Worm (Caenorhabditis elegans): ENCODE measurements around the gene F58B4.3.

The F58B4.3 gene

ce11 chrV:10894601-10895000, 35.0 kb upstream of the F58B4.3 start, which contains the start of the genes F32D8.14 and F32D8.5:
Gene F32D8.14 (minus strand): TSS chrV:10894788.
Gene F32D8.5 (plus strand): TSS chrV:10894800.
- peak; percentile 76 for TF ChIP-seq pha-4 (tag; optimal IDR thresholded peaks at IDR 0.05)
- TF ChIP-seq mls-2 (tag; optimal IDR thresholded peaks at IDR 0.05) = no peak
- peak; percentile 7 for TF ChIP-seq cnd-1 (tag; optimal IDR thresholded peaks at IDR 0.05)
- no peak for TF ChIP-seq mab-5 (tag; optimal IDR thresholded peaks at IDR 0.05)
- peak; percentile 65 for TF ChIP-seq ces-1 (GFP tag; optimal IDR thresholded peaks at IDR 0.05)
- peak; percentile 37 for TF ChIP-seq elt-1 (tag; optimal IDR thresholded peaks at IDR 0.05; ENCODE audit: borderline replicate concordance, insufficient read depth)
- no peak for TF ChIP-seq nhr-2 (tag; optimal IDR thresholded peaks at IDR 0.05)
- TF ChIP-seq lin-13 (tag; optimal IDR thresholded peaks at IDR 0.05) = peak; percentile 19
- TF ChIP-seq nhr-237 (tag; optimal IDR thresholded peaks at IDR 0.05) = peak; percentile 69
- TF ChIP-seq mep-1 (tag; optimal IDR thresholded peaks at IDR 0.05) = peak; percentile 60
- TF ChIP-seq tbx-8 (GFP tag; optimal IDR thresholded peaks at IDR 0.05) = no peak
- no peak for TF ChIP-seq elt-3 (tag; optimal IDR thresholded peaks at IDR 0.05)
- TF ChIP-seq ceh-39 (tag; optimal IDR thresholded peaks at IDR 0.05) = peak; percentile 2
- peak; percentile 47 for TF ChIP-seq sptf-1 (tag; optimal IDR thresholded peaks at IDR 0.05)
- no peak for TF ChIP-seq hlh-1 (tag; optimal IDR thresholded peaks at IDR 0.05)
- no peak for TF ChIP-seq drap-1 (GFP tag; optimal IDR thresholded peaks at IDR 0.05)
- TF ChIP-seq lsy-2 (tag; optimal IDR thresholded peaks at IDR 0.05) = peak; percentile 53
- no peak for TF ChIP-seq lin-32 (GFP tag; optimal IDR thresholded peaks at IDR 0.05)
- peak; percentile 47 for TF ChIP-seq unc-62 (GFP tag; optimal IDR thresholded peaks at IDR 0.05)

DNA sequence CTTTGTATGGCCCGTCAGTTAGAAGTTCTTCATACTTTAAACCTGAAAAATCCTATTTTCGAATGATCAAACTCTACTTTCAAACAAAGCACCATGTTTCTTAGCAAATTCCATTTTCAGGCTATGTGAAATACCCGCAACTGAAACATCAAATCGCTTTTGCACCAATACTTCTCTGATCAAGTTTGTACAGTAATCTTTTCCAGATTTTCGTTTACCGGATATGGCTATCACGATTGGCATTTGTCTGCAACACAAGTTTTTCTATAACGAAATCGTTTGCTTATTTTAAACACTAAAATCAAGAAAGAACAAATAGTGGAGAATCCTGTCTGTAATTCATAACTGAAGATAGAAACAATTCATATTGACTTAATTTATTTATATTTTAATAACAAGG, 33.3 kb upstream of the F58B4.3 start, which contains the start of gene F32D8.13:
F32D8.13 (minus strand) TSS at position 249 of the 400 bp plus-strand sequence.
- TF ChIP-seq mls-2 (tag; optimal IDR thresholded peaks at IDR 0.05) (no peak), cnd-1 (tag; optimal IDR thresholded peaks at IDR 0.05) (no peak), mab-5 (tag; optimal IDR thresholded peaks at IDR 0.05) (no peak), pha-4 (tag; optimal IDR thresholded peaks at IDR 0.05) (no peak), ceh-39 (tag; optimal IDR thresholded peaks at IDR 0.05) (no peak)

DNA sequence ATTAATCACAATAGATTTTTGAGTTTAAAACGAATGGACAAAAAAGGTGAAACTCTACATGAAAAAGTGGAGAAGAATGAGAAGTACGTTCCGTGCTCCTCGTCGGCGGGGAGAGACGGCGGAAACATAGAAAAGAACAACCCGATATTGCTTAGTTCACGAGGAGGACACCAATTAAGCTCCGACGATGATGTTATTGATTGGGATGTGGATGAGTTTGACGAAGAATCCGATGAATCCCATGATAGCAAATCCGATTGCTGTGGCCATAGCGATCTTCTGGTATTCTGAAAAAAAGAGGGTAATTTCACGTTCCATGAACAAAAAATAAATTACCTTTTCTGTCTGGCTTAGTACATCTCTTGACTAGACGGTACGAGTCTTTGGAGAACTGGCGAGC, 32.9 kb upstream of the F58B4.3 start:
- no peak for TF ChIP-seq cnd-1 (tag; optimal IDR thresholded peaks at IDR 0.05)
- no peak for TF ChIP-seq drap-1 (GFP tag; optimal IDR thresholded peaks at IDR 0.05)
- TF ChIP-seq mls-2 (tag; optimal IDR thresholded peaks at IDR 0.05) = no peak
- no peak for TF ChIP-seq ztf-11 (tag; optimal IDR thresholded peaks at IDR 0.05)
- no peak for TF ChIP-seq nhr-2 (tag; optimal IDR thresholded peaks at IDR 0.05)
- TF ChIP-seq ceh-43 (GFP tag; optimal IDR thresholded peaks at IDR 0.05) = no peak
- TF ChIP-seq elt-1 (tag; optimal IDR thresholded peaks at IDR 0.05; ENCODE audit: borderline replicate concordance, insufficient read depth) = no peak
- no peak for TF ChIP-seq unc-39 (tag; optimal IDR thresholded peaks at IDR 0.05)
- TF ChIP-seq mep-1 (tag; optimal IDR thresholded peaks at IDR 0.05) = no peak
- TF ChIP-seq hlh-1 (tag; optimal IDR thresholded peaks at IDR 0.05) = no peak
- no peak for TF ChIP-seq bed-3 (GFP tag; optimal IDR thresholded peaks at IDR 0.05)
- no peak for TF ChIP-seq mab-5 (tag; optimal IDR thresholded peaks at IDR 0.05)
- TF ChIP-seq lin-13 (tag; optimal IDR thresholded peaks at IDR 0.05) = no peak
- TF ChIP-seq blmp-1 (tag; optimal IDR thresholded peaks at IDR 0.05) = no peak
- TF ChIP-seq snpc-4 (tag; optimal IDR thresholded peaks at IDR 0.05) = no peak
- no peak for TF ChIP-seq ham-2 (GFP tag; optimal IDR thresholded peaks at IDR 0.05)
- TF ChIP-seq nhr-28 (tag; optimal IDR thresholded peaks at IDR 0.05) = no peak
- no peak for TF ChIP-seq nhr-237 (tag; optimal IDR thresholded peaks at IDR 0.05)
- TF ChIP-seq elt-3 (tag; optimal IDR thresholded peaks at IDR 0.05) = no peak

DNA sequence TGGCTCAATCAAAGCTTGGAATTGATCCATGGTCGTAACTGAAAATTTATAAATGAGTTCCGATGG, 32.7 kb upstream of the F58B4.3 start, which contains the start of gene sec-61.G:
sec-61.G (minus strand) TSS at position 38 of the 66 bp plus-strand sequence.
- no peak for TF ChIP-seq unc-62 (GFP tag; optimal IDR thresholded peaks at IDR 0.05)
- TF ChIP-seq M03D4.4 (tag; optimal IDR thresholded peaks at IDR 0.05) = no peak
- no peak for TF ChIP-seq cnd-1 (tag; optimal IDR thresholded peaks at IDR 0.05)
- TF ChIP-seq sem-2 (GFP tag; optimal IDR thresholded peaks at IDR 0.05) = no peak
- no peak for TF ChIP-seq sptf-1 (tag; optimal IDR thresholded peaks at IDR 0.05)
- no peak for TF ChIP-seq lin-13 (tag; optimal IDR thresholded peaks at IDR 0.05)
- no peak for TF ChIP-seq elt-1 (tag; optimal IDR thresholded peaks at IDR 0.05; ENCODE audit: borderline replicate concordance, insufficient read depth)
- TF ChIP-seq ces-1 (GFP tag; optimal IDR thresholded peaks at IDR 0.05) = no peak
- TF ChIP-seq blmp-1 (tag; optimal IDR thresholded peaks at IDR 0.05) = no peak
- TF ChIP-seq tbx-8 (GFP tag; optimal IDR thresholded peaks at IDR 0.05) = no peak
- TF ChIP-seq bed-3 (GFP tag; optimal IDR thresholded peaks at IDR 0.05) = no peak
- no peak for TF ChIP-seq nhr-76 (tag; optimal IDR thresholded peaks at IDR 0.05)
- TF ChIP-seq lsy-2 (tag; optimal IDR thresholded peaks at IDR 0.05) = no peak
- no peak for TF ChIP-seq ham-2 (GFP tag; optimal IDR thresholded peaks at IDR 0.05)
- TF ChIP-seq mls-2 (tag; optimal IDR thresholded peaks at IDR 0.05) = no peak

DNA sequence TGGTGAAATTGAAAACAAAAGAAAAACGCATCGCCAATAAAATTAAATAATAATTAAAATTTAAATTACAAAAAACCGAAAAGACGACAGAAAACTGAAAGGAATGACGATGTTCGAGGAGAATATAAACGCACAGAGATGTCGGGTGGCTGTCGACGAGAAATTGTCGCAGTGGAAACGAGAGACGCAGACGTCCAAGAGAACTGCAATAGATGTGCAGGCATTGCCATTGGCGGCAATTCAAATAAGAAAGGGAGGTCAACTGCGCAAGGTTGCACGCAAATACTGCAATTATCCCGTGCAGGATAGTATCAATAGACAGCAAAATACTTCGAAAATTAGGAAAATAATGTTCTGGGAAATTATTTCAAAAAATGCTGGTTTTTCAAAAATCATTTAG, 32.4 kb upstream of the F58B4.3 start:
- TF ChIP-seq tbx-8 (GFP tag; optimal IDR thresholded peaks at IDR 0.05) = peak; percentile 50
- TF ChIP-seq zip-8 (tag; optimal IDR thresholded peaks at IDR 0.05) = no peak
- peak; percentile 99 for TF ChIP-seq ceh-39 (tag; optimal IDR thresholded peaks at IDR 0.05)
- peak; percentile 86 for TF ChIP-seq elt-3 (tag; optimal IDR thresholded peaks at IDR 0.05)
- TF ChIP-seq M03D4.4 (tag; optimal IDR thresholded peaks at IDR 0.05) = peak; percentile 73
- TF ChIP-seq pha-4 (tag; optimal IDR thresholded peaks at IDR 0.05) = peak; percentile 99
- TF ChIP-seq ceh-83 (GFP tag; optimal IDR thresholded peaks at IDR 0.05) = peak; percentile 70
- TF ChIP-seq lin-13 (tag; optimal IDR thresholded peaks at IDR 0.05) = peak; percentile 97
- peak; percentile 88 for TF ChIP-seq drap-1 (GFP tag; optimal IDR thresholded peaks at IDR 0.05)
- no peak for TF ChIP-seq sem-2 (GFP tag; optimal IDR thresholded peaks at IDR 0.05)
- TF ChIP-seq ham-2 (GFP tag; optimal IDR thresholded peaks at IDR 0.05) = peak; percentile 60
- peak; percentile 98 for TF ChIP-seq unc-120 (tag; optimal IDR thresholded peaks at IDR 0.05; ENCODE audit: poor library complexity, severe bottlenecking)
- peak; percentile 92 for TF ChIP-seq lsy-2 (tag; optimal IDR thresholded peaks at IDR 0.05)
- TF ChIP-seq cnd-1 (tag; optimal IDR thresholded peaks at IDR 0.05) = peak; percentile 74
- peak; percentile 84 for TF ChIP-seq ces-1 (GFP tag; optimal IDR thresholded peaks at IDR 0.05)
- peak; percentile 60 for TF ChIP-seq ztf-11 (tag; optimal IDR thresholded peaks at IDR 0.05)
- no peak for TF ChIP-seq nhr-76 (tag; optimal IDR thresholded peaks at IDR 0.05)
- no peak for TF ChIP-seq flh-1 (GFP tag; optimal IDR thresholded peaks at IDR 0.05)
- no peak for TF ChIP-seq mab-5 (tag; optimal IDR thresholded peaks at IDR 0.05)
- TF ChIP-seq blmp-1 (tag; optimal IDR thresholded peaks at IDR 0.05) = peak; percentile 33
- TF ChIP-seq unc-62 (GFP tag; optimal IDR thresholded peaks at IDR 0.05) = peak; percentile 94
- peak; percentile 42 for TF ChIP-seq unc-39 (tag; optimal IDR thresholded peaks at IDR 0.05)
- TF ChIP-seq elt-1 (tag; optimal IDR thresholded peaks at IDR 0.05; ENCODE audit: borderline replicate concordance, insufficient read depth) = peak; percentile 34
- TF ChIP-seq snpc-4 (tag; optimal IDR thresholded peaks at IDR 0.05) = no peak
- peak; percentile 64 for TF ChIP-seq ceh-43 (GFP tag; optimal IDR thresholded peaks at IDR 0.05)
- peak; percentile 88 for TF ChIP-seq hlh-1 (tag; optimal IDR thresholded peaks at IDR 0.05)
- TF ChIP-seq nhr-2 (tag; optimal IDR thresholded peaks at IDR 0.05) = peak; percentile 80
- TF ChIP-seq sptf-1 (tag; optimal IDR thresholded peaks at IDR 0.05) = peak; percentile 92
- peak; percentile 97 for TF ChIP-seq nhr-237 (tag; optimal IDR thresholded peaks at IDR 0.05)
- peak; percentile 14 for TF ChIP-seq nhr-28 (tag; optimal IDR thresholded peaks at IDR 0.05)
- no peak for TF ChIP-seq lin-32 (GFP tag; optimal IDR thresholded peaks at IDR 0.05)
- TF ChIP-seq mls-2 (tag; optimal IDR thresholded peaks at IDR 0.05) = peak; percentile 85
